Fruit fly (Drosophila melanogaster): ENCODE measurements around the gene CG4629.

- no peak for TF ChIP-seq CG8478 (optimal IDR thresholded peaks at IDR 0.05)
- TF ChIP-seq CTCF (optimal IDR thresholded peaks at IDR 0.05) = no peak
These were observed 31.9 kb upstream of the CG4629 start, which contains the start of the genes Iris and CG4577 for dm6 chr2L:1134011-1134743.
